Fruit fly (Drosophila melanogaster) S2 (cell line): ENCODE data around the gene sordd1.

Experiments used
- CG8478 ChIP-seq: fragments of >200 bp; optimal IDR thresholded peaks from 2 replicates; lab custom pipeline; 2018
- CTCF ChIP-seq, 2 experiments: fragments of >200 bp; optimal IDR thresholded peaks; 2 replicates each; lab custom pipeline; 2018

sordd1 gene

dm6 chrX:15745905-15746681 is 49.7 kb downstream of the sordd1 start, which contains the start of the genes CG8944 and CCT6:
CG8944 (minus strand) TSS chrX:15746231.
CCT6 (plus strand) TSS chrX:15746648.
- no peak for TF ChIP-seq CG8478 (lab: Kevin White, UChicago)
- TF ChIP-seq CTCF (optimal IDR thresholded peaks at IDR 0.05; lab: Kevin White, UChicago), result no peak
